Worm (Caenorhabditis elegans): ENCODE measurements around the gene nhr-32.

nhr-32 gene

DNA sequence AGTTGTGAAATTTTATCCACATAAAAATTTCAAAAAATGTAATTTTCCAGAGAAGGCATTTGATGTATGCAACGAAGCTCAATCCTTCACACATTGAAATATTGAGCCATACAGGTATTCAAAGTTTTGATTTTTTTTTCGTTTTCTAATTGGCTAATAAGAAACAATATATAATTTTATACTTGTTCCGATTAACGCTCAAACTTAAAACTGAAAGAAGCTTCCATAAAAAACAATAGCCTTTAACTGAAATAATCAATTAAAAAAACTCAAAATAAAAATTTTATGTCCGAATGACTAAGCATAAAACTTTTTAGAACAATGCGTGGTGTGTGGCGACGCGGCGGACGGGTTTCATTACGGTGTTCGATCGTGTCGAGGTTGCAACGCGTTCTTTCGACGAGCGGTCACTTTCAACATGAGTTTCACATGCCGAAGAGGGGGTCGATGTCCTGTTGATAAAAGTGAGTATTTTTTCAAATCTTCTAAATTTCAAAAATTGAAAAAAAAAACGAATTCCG lies at the start of gene nhr-32:
Gene nhr-32, plus strand, starts transcription at position 51 of the 521 bp plus-strand sequence.
- TF ChIP-seq W03F9.2 (tag; optimal IDR thresholded peaks at IDR 0.05) (no peak), him-1 (tag; optimal IDR thresholded peaks at IDR 0.05) (no peak), dao-5 (tag; optimal IDR thresholded peaks at IDR 0.05) (no peak)

ce11 chrX:13202312-13202711 lies 49.5 kb upstream of the nhr-32 start:
- TF ChIP-seq W03F9.2 (tag; optimal IDR thresholded peaks at IDR 0.05) (no peak), him-1 (tag; optimal IDR thresholded peaks at IDR 0.05) (no peak), dao-5 (tag; optimal IDR thresholded peaks at IDR 0.05) (no peak)

DNA sequence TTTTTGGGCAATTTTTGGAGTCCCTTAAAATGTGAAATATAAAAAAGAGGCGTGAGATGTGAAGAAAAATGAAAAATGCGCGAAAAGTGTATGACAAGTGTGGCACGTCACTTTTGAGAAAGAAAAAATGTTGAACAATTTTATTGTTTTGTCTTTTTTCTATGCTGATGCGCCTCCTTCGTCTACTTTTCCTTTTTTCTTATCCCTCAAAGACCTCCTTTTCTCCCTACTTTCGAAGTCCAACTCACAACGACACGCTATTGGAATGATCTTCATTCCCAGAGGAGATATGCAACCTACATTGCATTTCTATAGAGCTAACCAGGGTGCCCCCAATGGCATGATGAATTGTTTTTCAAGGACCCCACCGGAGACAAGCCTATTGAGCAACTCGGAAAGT lies 45.8 kb upstream of the nhr-32 start:
- no peak for TF ChIP-seq W03F9.2 (tag; optimal IDR thresholded peaks at IDR 0.05)
- TF ChIP-seq dao-5 (tag; optimal IDR thresholded peaks at IDR 0.05): no peak
- no peak for TF ChIP-seq him-1 (tag; optimal IDR thresholded peaks at IDR 0.05)

ce11 chrX:13206911-13207310 lies 44.9 kb upstream of the nhr-32 start:
- TF ChIP-seq him-1 (tag; optimal IDR thresholded peaks at IDR 0.05) (no peak), W03F9.2 (tag; optimal IDR thresholded peaks at IDR 0.05) (no peak), dao-5 (tag; optimal IDR thresholded peaks at IDR 0.05) (no peak)

DNA sequence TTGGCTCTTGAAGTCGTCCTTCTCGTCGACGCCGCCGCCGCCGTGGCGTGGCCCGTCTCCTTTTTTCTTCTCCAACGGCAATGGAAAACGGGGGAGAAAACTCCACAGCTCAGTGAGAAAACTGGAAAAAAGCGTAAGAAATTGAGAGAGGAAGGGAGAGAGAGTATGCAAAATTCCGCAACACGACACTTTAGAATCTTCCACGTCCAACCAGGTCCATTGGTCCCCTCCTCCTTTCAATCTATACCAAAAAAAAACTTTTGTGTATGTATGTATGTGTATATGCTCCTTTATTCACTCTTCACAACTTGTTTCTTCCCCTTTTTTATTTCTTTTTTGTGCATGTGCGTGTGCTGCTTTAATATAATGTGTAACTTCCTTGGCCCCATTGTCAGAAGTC lies 42.7 kb upstream of the nhr-32 start:
- no peak for TF ChIP-seq dao-5 (tag; optimal IDR thresholded peaks at IDR 0.05)
- TF ChIP-seq him-1 (tag; optimal IDR thresholded peaks at IDR 0.05): no peak
- TF ChIP-seq W03F9.2 (tag; optimal IDR thresholded peaks at IDR 0.05): no peak

ce11 chrX:13210478-13210877 lies 41.3 kb upstream of the nhr-32 start:
- no peak for TF ChIP-seq W03F9.2 (tag; optimal IDR thresholded peaks at IDR 0.05)
- TF ChIP-seq dao-5 (tag; optimal IDR thresholded peaks at IDR 0.05): no peak
- TF ChIP-seq him-1 (tag; optimal IDR thresholded peaks at IDR 0.05): peak; percentile 83

- TF ChIP-seq him-1 (tag; optimal IDR thresholded peaks at IDR 0.05) (no peak), W03F9.2 (tag; optimal IDR thresholded peaks at IDR 0.05) (no peak), dao-5 (tag; optimal IDR thresholded peaks at IDR 0.05) (no peak)
Measured at ce11 chrX:13212528-13212927, 39.2 kb upstream of the nhr-32 start.

DNA sequence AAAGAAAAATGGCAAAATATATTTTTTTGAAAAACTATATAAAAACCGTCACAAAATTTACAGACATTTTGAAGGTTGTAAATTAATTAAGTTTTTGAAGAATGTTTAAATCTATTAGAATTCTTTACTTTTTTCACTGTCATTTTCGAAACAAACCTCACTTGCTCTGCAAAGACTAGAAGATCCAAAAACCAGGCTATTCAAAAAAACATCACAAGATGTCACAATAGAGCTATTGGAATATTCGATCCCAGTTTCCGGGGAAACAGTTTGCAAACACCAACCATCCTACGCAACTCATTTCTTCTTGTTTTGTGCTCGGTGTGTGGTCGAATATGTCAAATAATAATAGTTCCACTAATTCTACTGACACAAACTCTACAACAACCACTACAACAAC lies 35.0 kb upstream of the nhr-32 start, which contains the start of gene R12H7.4:
Gene R12H7.4, plus strand, starts transcription at position 301 of the 400 bp plus-strand sequence.
- no peak for TF ChIP-seq him-1 (tag; optimal IDR thresholded peaks at IDR 0.05)
- TF ChIP-seq dao-5 (tag; optimal IDR thresholded peaks at IDR 0.05): no peak
- TF ChIP-seq W03F9.2 (tag; optimal IDR thresholded peaks at IDR 0.05): no peak

- TF ChIP-seq dao-5 (tag; optimal IDR thresholded peaks at IDR 0.05) (no peak), W03F9.2 (tag; optimal IDR thresholded peaks at IDR 0.05) (no peak), him-1 (tag; optimal IDR thresholded peaks at IDR 0.05) (no peak)
Measured at ce11 chrX:13217940-13218339, 33.8 kb upstream of the nhr-32 start.

- TF ChIP-seq dao-5 (tag; optimal IDR thresholded peaks at IDR 0.05): no peak
- no peak for TF ChIP-seq him-1 (tag; optimal IDR thresholded peaks at IDR 0.05)
- no peak for TF ChIP-seq W03F9.2 (tag; optimal IDR thresholded peaks at IDR 0.05)
Measured at ce11 chrX:13220609-13221008, 31.2 kb upstream of the nhr-32 start.

ce11 chrX:13221357-13221756 lies 30.4 kb upstream of the nhr-32 start, which contains the start of gene asp-4:
asp-4 (minus strand) TSS chrX:13221462.
- no peak for TF ChIP-seq dao-5 (tag; optimal IDR thresholded peaks at IDR 0.05)
- TF ChIP-seq him-1 (tag; optimal IDR thresholded peaks at IDR 0.05): no peak

ce11 chrX:13223437-13223836 lies 28.3 kb upstream of the nhr-32 start, which contains the start of gene skr-20:
skr-20 (minus strand) TSS chrX:13223537.
- TF ChIP-seq dao-5 (tag; optimal IDR thresholded peaks at IDR 0.05) (no peak), W03F9.2 (tag; optimal IDR thresholded peaks at IDR 0.05) (no peak), him-1 (tag; optimal IDR thresholded peaks at IDR 0.05) (no peak)

- TF ChIP-seq W03F9.2 (tag; optimal IDR thresholded peaks at IDR 0.05) (no peak), dao-5 (tag; optimal IDR thresholded peaks at IDR 0.05) (no peak), him-1 (tag; optimal IDR thresholded peaks at IDR 0.05) (no peak)
Measured at ce11 chrX:13224608-13225007, 27.2 kb upstream of the nhr-32 start, which contains the start of gene skr-19. skr-19 (minus strand) TSS chrX:13224708.

DNA sequence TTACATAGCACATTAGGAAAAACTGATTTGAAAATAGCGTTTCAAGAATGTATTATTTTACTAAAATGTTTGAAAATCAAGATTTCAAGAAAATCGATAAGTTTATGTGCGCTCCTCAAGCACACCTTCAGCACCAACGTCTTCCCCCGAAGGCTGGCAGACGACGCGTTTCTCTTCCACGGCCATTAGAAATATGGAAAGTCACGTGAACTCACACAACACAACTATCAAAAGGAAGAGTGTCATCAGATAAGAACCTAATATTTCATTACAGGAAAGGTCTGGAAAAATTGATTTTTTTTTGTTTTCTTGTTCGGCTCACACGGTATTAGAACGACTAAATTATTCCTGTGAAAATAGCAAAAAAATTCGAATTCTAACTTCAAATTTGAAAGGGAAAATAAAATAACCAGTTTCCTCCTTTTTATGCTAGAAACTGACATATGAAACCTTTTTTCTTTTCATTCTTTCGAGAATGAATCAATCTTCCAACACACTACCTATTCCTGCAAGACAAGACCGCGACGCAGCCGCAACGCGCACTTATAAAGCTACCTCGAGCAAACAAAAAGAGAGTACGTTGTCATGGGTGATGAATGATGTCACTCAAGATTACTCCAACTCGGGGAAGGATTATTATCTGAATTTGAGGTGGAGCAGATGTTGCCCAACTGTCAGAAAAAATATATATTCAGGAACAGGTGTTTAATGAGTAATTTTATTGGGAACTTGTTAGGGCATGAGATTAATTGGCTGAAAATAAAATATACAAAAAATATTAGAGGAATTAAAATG lies 26.5 kb upstream of the nhr-32 start:
- no peak for TF ChIP-seq W03F9.2 (tag; optimal IDR thresholded peaks at IDR 0.05)
- no peak for TF ChIP-seq him-1 (tag; optimal IDR thresholded peaks at IDR 0.05)
